Worm (Caenorhabditis elegans) whole organism, L4/young adult: ENCODE measurements around the gene R10D12.6.

Source experiments
- W03F9.2 ChIP-seq: fragments of 150-350 bp; optimal IDR thresholded peaks from 2 replicates; lab custom pipeline; 2014; ENCODE audit warnings: missing biosample characterization, missing genetic modification characterization
- dao-5 ChIP-seq: sonication (generic microtip); optimal IDR thresholded peaks from 2 replicates; lab custom pipeline; 2016; ENCODE audit warnings: missing genotype, missing genetic modification characterization, moderate library complexity, missing compliant biosample characterization
- him-1 ChIP-seq: sonication (generic microtip); optimal IDR thresholded peaks from 2 replicates; lab custom pipeline; 2016; ENCODE audit warnings: missing genotype, missing genetic modification reagents, missing genetic modification characterization, missing compliant biosample characterization

Gene R10D12.6

ce11 chrV:13931225-13931624 lies 17.9 kb upstream of the R10D12.6 start, which contains the start of gene C06B3.16:
Gene C06B3.16, plus strand, starts transcription at chrV:13931525.
- TF ChIP-seq dao-5 (tag; lab: Kevin White, UChicago) (no peak), W03F9.2 (tag; lab: Kevin White, UChicago) (no peak), him-1 (no peak)

ce11 chrV:13931952-13932351 lies 17.2 kb upstream of the R10D12.6 start:
- TF ChIP-seq W03F9.2 (tag; lab: Kevin White, UChicago): no peak
- TF ChIP-seq him-1: no peak
- no peak for TF ChIP-seq dao-5 (tag; lab: Kevin White, UChicago)

ce11 chrV:13934545-13934944 lies 14.6 kb upstream of the R10D12.6 start, which contains the start of gene R10D12.1:
Gene R10D12.1, minus strand, starts transcription at chrV:13934645.
- no peak for TF ChIP-seq dao-5 (tag; lab: Kevin White, UChicago)
- no peak for TF ChIP-seq W03F9.2 (tag; lab: Kevin White, UChicago)
- no peak for TF ChIP-seq him-1

- no peak for TF ChIP-seq him-1
- no peak for TF ChIP-seq dao-5 (tag; lab: Kevin White, UChicago)
- TF ChIP-seq W03F9.2 (tag; lab: Kevin White, UChicago): no peak
These were observed 13.7 kb upstream of the R10D12.6 start for ce11 chrV:13935423-13935822.

- no peak for TF ChIP-seq dao-5 (tag; lab: Kevin White, UChicago)
- no peak for TF ChIP-seq W03F9.2 (tag; lab: Kevin White, UChicago)
- no peak for TF ChIP-seq him-1
These were observed 13.1 kb upstream of the R10D12.6 start for ce11 chrV:13936052-13936451.

- TF ChIP-seq dao-5 (tag; lab: Kevin White, UChicago) (no peak), W03F9.2 (tag; lab: Kevin White, UChicago) (no peak), him-1 (no peak)
These were observed 12.3 kb upstream of the R10D12.6 start, which contains the start of gene srw-145 for ce11 chrV:13936850-13937249. Gene srw-145, plus strand, starts transcription at chrV:13937150.

- TF ChIP-seq him-1 (no peak), W03F9.2 (tag; lab: Kevin White, UChicago) (no peak), dao-5 (tag; lab: Kevin White, UChicago) (no peak)
These were observed 7.0 kb upstream of the R10D12.6 start, which contains the start of gene dpr-1 for ce11 chrV:13942082-13942481. Gene dpr-1, minus strand, starts transcription at chrV:13942182.

- TF ChIP-seq dao-5 (tag; lab: Kevin White, UChicago): no peak
- no peak for TF ChIP-seq him-1
- TF ChIP-seq W03F9.2 (tag; lab: Kevin White, UChicago): no peak
These were observed 2.6 kb upstream of the R10D12.6 start, which contains the start of the genes srx-10 and clec-226 for ce11 chrV:13946385-13947019. Gene srx-10, minus strand, starts transcription at chrV:13946485. Gene clec-226, plus strand, starts transcription at chrV:13946969.

ce11 chrV:13949752-13950151 lies 642 bp downstream of the R10D12.6 start, which contains the start of gene R10D12.7:
Gene R10D12.7, plus strand, starts transcription at chrV:13950052.
- TF ChIP-seq him-1 (no peak), W03F9.2 (tag; lab: Kevin White, UChicago) (no peak), dao-5 (tag; lab: Kevin White, UChicago) (no peak)

ce11 chrV:13953191-13953590 lies 4.1 kb downstream of the R10D12.6 start, which contains the start of gene R10D12.8:
Gene R10D12.8, minus strand, starts transcription at chrV:13953291.
- no peak for TF ChIP-seq him-1
- no peak for TF ChIP-seq dao-5 (tag; lab: Kevin White, UChicago)
- no peak for TF ChIP-seq W03F9.2 (tag; lab: Kevin White, UChicago)

ce11 chrV:13954056-13954455 lies 4.9 kb downstream of the R10D12.6 start, which contains the start of gene swt-6:
Gene swt-6, plus strand, starts transcription at chrV:13954356.
- TF ChIP-seq W03F9.2 (tag; lab: Kevin White, UChicago): no peak
- no peak for TF ChIP-seq dao-5 (tag; lab: Kevin White, UChicago)
- TF ChIP-seq him-1: no peak

- TF ChIP-seq dao-5 (tag; lab: Kevin White, UChicago): no peak
- TF ChIP-seq W03F9.2 (tag; lab: Kevin White, UChicago): no peak
- TF ChIP-seq him-1: no peak
These were observed 6.4 kb downstream of the R10D12.6 start for ce11 chrV:13955370-13956089.

ce11 chrV:13957691-13958090 lies 8.6 kb downstream of the R10D12.6 start:
- TF ChIP-seq him-1 (no peak), W03F9.2 (tag; lab: Kevin White, UChicago) (no peak), dao-5 (tag; lab: Kevin White, UChicago) (no peak)

- TF ChIP-seq him-1: no peak
- no peak for TF ChIP-seq W03F9.2 (tag; lab: Kevin White, UChicago)
- TF ChIP-seq dao-5 (tag; lab: Kevin White, UChicago): no peak
These were observed 9.1 kb downstream of the R10D12.6 start, which contains the start of gene R10D12.10 for ce11 chrV:13958247-13958646. Gene R10D12.10, minus strand, starts transcription at chrV:13958347.
